Worm (Caenorhabditis elegans): ENCODE results near the gene golg-2.

golg-2 gene

ce11 chrII:5050776-5051175 is 10.9 kb upstream of the golg-2 start:
- TF ChIP-seq ceh-82 (tag; optimal IDR thresholded peaks at IDR 0.05) (no peak), zag-1 (tag; optimal IDR thresholded peaks at IDR 0.05) (no peak), nhr-237 (tag; optimal IDR thresholded peaks at IDR 0.05) (no peak), aly-2 (tag; optimal IDR thresholded peaks at IDR 0.05) (no peak), R02D3.7 (tag; optimal IDR thresholded peaks at IDR 0.05) (no peak), nhr-23 (tag; optimal IDR thresholded peaks at IDR 0.05) (no peak)

DNA sequence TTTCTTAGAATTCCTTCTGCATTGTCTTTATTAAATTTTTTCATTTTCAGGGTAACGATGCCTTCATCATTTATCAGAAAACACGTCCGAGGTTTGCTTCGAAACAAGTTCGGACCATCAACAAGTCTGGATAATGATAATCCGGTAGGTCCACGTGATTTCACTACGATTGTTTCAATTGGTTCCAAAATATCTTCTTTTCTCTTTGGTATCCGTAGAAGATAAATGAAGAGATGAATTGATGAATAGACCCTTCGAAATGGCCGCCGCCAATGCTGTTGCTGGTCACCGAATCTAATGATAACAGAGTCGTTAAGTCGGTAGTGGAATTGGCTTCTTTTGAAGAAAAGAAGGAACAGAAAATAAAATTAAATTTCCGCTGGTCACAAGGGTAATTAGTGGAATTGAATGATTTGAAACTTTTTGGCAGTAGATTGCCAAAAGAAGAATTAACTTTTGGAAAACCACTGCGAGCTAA is 10.0 kb upstream of the golg-2 start, which contains the start of gene F33G12.6:
Gene F33G12.6, plus strand, starts transcription at position 51 of the 478 bp plus-strand sequence.
- no peak for TF ChIP-seq ZK546.5 (tag; optimal IDR thresholded peaks at IDR 0.05)
- TF ChIP-seq lsy-12 (tag; optimal IDR thresholded peaks at IDR 0.05), result no peak
- peak; percentile 76 for TF ChIP-seq egl-5 (tag; optimal IDR thresholded peaks at IDR 0.05)

DNA sequence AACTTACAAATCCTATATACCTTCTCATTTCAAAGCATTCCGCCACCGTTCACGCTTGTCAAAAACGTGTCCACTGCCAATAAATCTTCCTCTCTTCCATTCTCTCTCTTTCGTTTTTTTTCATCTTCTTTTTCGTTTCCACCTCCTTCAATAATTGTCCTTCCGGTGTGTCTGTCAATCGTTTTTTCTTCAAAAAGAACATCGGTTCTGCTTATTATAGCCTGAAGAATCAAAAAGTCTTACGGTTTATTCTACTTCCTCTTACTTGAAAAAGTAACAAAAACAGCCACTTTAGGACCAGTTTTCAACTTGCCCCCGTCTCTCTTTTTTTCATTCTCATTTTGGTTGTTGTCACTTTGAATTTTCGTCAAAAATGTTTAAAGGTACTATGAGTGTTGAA is 9.4 kb upstream of the golg-2 start:
- TF ChIP-seq fos-1 (tag; optimal IDR thresholded peaks at IDR 0.05), result no peak
- no peak for TF ChIP-seq elt-1 (tag; optimal IDR thresholded peaks at IDR 0.05)
- TF ChIP-seq nfya-1 (tag; optimal IDR thresholded peaks at IDR 0.05; ENCODE audit: insufficient read depth), result peak; percentile 17
- no peak for TF ChIP-seq ceh-16 (tag; optimal IDR thresholded peaks at IDR 0.05)
- TF ChIP-seq nhr-25 (tag; optimal IDR thresholded peaks at IDR 0.05), result peak; percentile 58
- peak in 1 of 3 experiments; percentile 14 for TF ChIP-seq elt-3 (tag; optimal IDR thresholded peaks at IDR 0.05)
- TF ChIP-seq nhr-43 (tag; optimal IDR thresholded peaks at IDR 0.05; ENCODE audit: poor library complexity, severe bottlenecking), result peak; percentile 13
- no peak for TF ChIP-seq zag-1 (tag; optimal IDR thresholded peaks at IDR 0.05)
- peak; percentile 5 for TF ChIP-seq ceh-28 (tag; optimal IDR thresholded peaks at IDR 0.05)
- TF ChIP-seq unc-62 (GFP tag; optimal IDR thresholded peaks at IDR 0.05), result peak; percentile 56
- TF ChIP-seq nhr-23 (tag; optimal IDR thresholded peaks at IDR 0.05), result peak; percentile 48
- no peak for TF ChIP-seq fkh-2 (tag; optimal IDR thresholded peaks at IDR 0.05)

- TF ChIP-seq ceh-28 (tag; optimal IDR thresholded peaks at IDR 0.05) (no peak), pha-4 (tag; optimal IDR thresholded peaks at IDR 0.05) (peak; percentile 53), zag-1 (tag; optimal IDR thresholded peaks at IDR 0.05) (no peak)
Measured at ce11 chrII:5048185-5048795, 8.4 kb upstream of the golg-2 start.

- TF ChIP-seq nhr-23 (tag; optimal IDR thresholded peaks at IDR 0.05), result peak; percentile 36
- peak; percentile 4 for TF ChIP-seq nfya-1 (tag; optimal IDR thresholded peaks at IDR 0.05; ENCODE audit: insufficient read depth)
- TF ChIP-seq egl-5 (tag; optimal IDR thresholded peaks at IDR 0.05), result peak; percentile 13
- no peak for TF ChIP-seq ceh-28 (tag; optimal IDR thresholded peaks at IDR 0.05)
- TF ChIP-seq pha-4 (tag; optimal IDR thresholded peaks at IDR 0.05), result peak; percentile 37
- peak; percentile 37 for TF ChIP-seq nhr-25 (tag; optimal IDR thresholded peaks at IDR 0.05)
- no peak for TF ChIP-seq tbx-2 (tag; optimal IDR thresholded peaks at IDR 0.05)
- TF ChIP-seq unc-62 (GFP tag; optimal IDR thresholded peaks at IDR 0.05), result no peak
- no peak for TF ChIP-seq elt-2 (tag; optimal IDR thresholded peaks at IDR 0.05)
- no peak for TF ChIP-seq ceh-16 (tag; optimal IDR thresholded peaks at IDR 0.05)
Measured at ce11 chrII:5047279-5047678, 7.4 kb upstream of the golg-2 start.

ce11 chrII:5046209-5047200 is 6.6 kb upstream of the golg-2 start:
- TF ChIP-seq unc-62 (GFP tag; optimal IDR thresholded peaks at IDR 0.05) (peak; percentile 3), hmg-11 (tag; optimal IDR thresholded peaks at IDR 0.05) (peak; percentile 9), nfya-1 (tag; optimal IDR thresholded peaks at IDR 0.05; ENCODE audit: insufficient read depth) (peak; percentile 4), fkh-2 (tag; optimal IDR thresholded peaks at IDR 0.05) (peak; percentile 84), mml-1 (tag; optimal IDR thresholded peaks at IDR 0.05) (no peak), fkh-10 (GFP tag; optimal IDR thresholded peaks at IDR 0.05) (peak; percentile 90), egl-5 (tag; optimal IDR thresholded peaks at IDR 0.05) (peak; percentile 3), nhr-12 (tag; optimal IDR thresholded peaks at IDR 0.05) (no peak), unc-39 (tag; optimal IDR thresholded peaks at IDR 0.05) (no peak)

All from whole organism, L3 larva.